Fruit fly (Drosophila melanogaster) whole organism, prepupa: ENCODE measurements around the gene CG31778.

Experiments
- CG10631 ChIP-seq: fragments of 200-800 bp; sonication (Bioruptor generic); optimal IDR thresholded peaks from 2 replicates; lab custom pipeline; 2016; ENCODE audit warnings: missing biosample characterization, missing genetic modification characterization
- CG11294 ChIP-seq: fragments of 200-800 bp; sonication (Bioruptor generic); IDR thresholded peaks from 2 replicates; pipeline ENCODE4 v1.3.6; 2022; ENCODE audit warnings: missing biosample characterization, missing genetic modification characterization
- CG15336 ChIP-seq: fragments of 200-800 bp; sonication (Bioruptor generic); IDR thresholded peaks from 2 replicates; pipeline ENCODE4 v1.3.6; 2022; ENCODE audit warnings: missing biosample characterization, missing genetic modification characterization
- CG32006 ChIP-seq: fragments of 200-800 bp; sonication (Bioruptor generic); optimal IDR thresholded peaks from 3 replicates; lab custom pipeline; 2017; ENCODE audit warnings: missing biosample characterization, mild to moderate bottlenecking, missing genetic modification characterization
- CG3919 ChIP-seq: fragments of 200-800 bp; sonication (Bioruptor generic); optimal IDR thresholded peaks from 3 replicates; lab custom pipeline; 2016; ENCODE audit warnings: missing biosample characterization, missing genetic modification characterization
- CG6792 ChIP-seq: fragments of 200-800 bp; sonication (Bioruptor generic); optimal IDR thresholded peaks from 3 replicates; lab custom pipeline; 2016; ENCODE audit warnings: missing biosample characterization, missing genetic modification characterization
- CG6854 ChIP-seq: fragments of 200-800 bp; sonication (Bioruptor generic); optimal IDR thresholded peaks from 2 replicates; lab custom pipeline; 2017; ENCODE audit warnings: missing biosample characterization, mild to moderate bottlenecking, missing genetic modification characterization
- CG7368 ChIP-seq: fragments of 200-800 bp; sonication (Bioruptor generic); optimal IDR thresholded peaks from 3 replicates; lab custom pipeline; 2016; ENCODE audit warnings: missing biosample characterization, missing genetic modification characterization
- CG8119 ChIP-seq: fragments of 200-800 bp; sonication (Bioruptor generic); IDR thresholded peaks from 3 replicates; pipeline ENCODE4 v1.3.6; 2022; ENCODE audit warnings: missing biosample characterization, missing genetic modification characterization
- CG8632 ChIP-seq: fragments of 200-800 bp; sonication (Bioruptor generic); optimal IDR thresholded peaks from 3 replicates; lab custom pipeline; 2016; ENCODE audit warnings: missing biosample characterization, missing genetic modification characterization
- CG9139 ChIP-seq: fragments of 200-800 bp; sonication (Bioruptor generic); optimal IDR thresholded peaks from 3 replicates; lab custom pipeline; 2017; ENCODE audit warnings: missing biosample characterization, mild to moderate bottlenecking, missing genetic modification characterization
- Eip75B ChIP-seq: fragments of 200-800 bp; sonication (Bioruptor generic); optimal IDR thresholded peaks from 3 replicates; lab custom pipeline; 2016; ENCODE audit warnings: missing biosample characterization, missing genetic modification characterization
- Eip78C ChIP-seq: fragments of 200-800 bp; sonication (Bioruptor generic); peaks from one replicate; lab custom pipeline; 2016; ENCODE audit warnings: missing biosample characterization, missing genetic modification characterization
- Eip93F ChIP-seq: fragments of 200-800 bp; sonication (Bioruptor generic); optimal IDR thresholded peaks from 2 replicates; lab custom pipeline; 2016; ENCODE audit warnings: missing biosample characterization, mild to moderate bottlenecking, missing genetic modification characterization
- Ets21C ChIP-seq: fragments of 200-800 bp; sonication (Bioruptor generic); optimal IDR thresholded peaks from 3 replicates; lab custom pipeline; 2016; ENCODE audit warnings: missing biosample characterization, missing genetic modification characterization
- Ets96B ChIP-seq: fragments of 200-800 bp; optimal IDR thresholded peaks from 2 replicates; lab custom pipeline; 2019; ENCODE audit warnings: missing biosample characterization, mild to moderate bottlenecking, missing genetic modification characterization, moderate library complexity
- Hr39 ChIP-seq: fragments of 200-800 bp; sonication (Bioruptor generic); optimal IDR thresholded peaks from 2 replicates; lab custom pipeline; 2016; ENCODE audit warnings: missing biosample characterization, missing genetic modification characterization
- Hr4 ChIP-seq: fragments of 200-800 bp; sonication (Bioruptor generic); optimal IDR thresholded peaks from 3 replicates; lab custom pipeline; 2016; ENCODE audit warnings: missing biosample characterization, missing genetic modification characterization
- Met ChIP-seq: fragments of 200-800 bp; sonication (Bioruptor generic); optimal IDR thresholded peaks from 3 replicates; lab custom pipeline; 2016; ENCODE audit warnings: missing biosample characterization, missing genetic modification characterization
- OdsH ChIP-seq: fragments of 200-800 bp; sonication (Bioruptor generic); optimal IDR thresholded peaks from 3 replicates; lab custom pipeline; 2016; ENCODE audit warnings: missing biosample characterization, missing genetic modification characterization
- Smox ChIP-seq: fragments of 200-800 bp; sonication (Bioruptor generic); optimal IDR thresholded peaks from 3 replicates; lab custom pipeline; 2016; ENCODE audit warnings: missing biosample characterization, missing genetic modification characterization
- Sox14 ChIP-seq: fragments of 200-800 bp; sonication (Bioruptor generic); optimal IDR thresholded peaks from 3 replicates; lab custom pipeline; 2016; ENCODE audit warnings: missing biosample characterization, missing genetic modification characterization
- achi ChIP-seq: fragments of 200-800 bp; sonication (Bioruptor generic); optimal IDR thresholded peaks from 3 replicates; lab custom pipeline; 2016; ENCODE audit warnings: missing biosample characterization, missing genetic modification characterization
- dac ChIP-seq: fragments of 200-800 bp; sonication (Bioruptor generic); optimal IDR thresholded peaks from 2 replicates; lab custom pipeline; 2017; ENCODE audit warnings: missing biosample characterization, mild to moderate bottlenecking, missing genetic modification characterization
- dsx ChIP-seq: fragments of 200-800 bp; optimal IDR thresholded peaks from 3 replicates; lab custom pipeline; 2019; ENCODE audit warnings: missing biosample characterization, mild to moderate bottlenecking, missing genetic modification characterization, moderate library complexity; ENCODE audit not compliant: poor library complexity, severe bottlenecking
- eg ChIP-seq: fragments of 200-800 bp; sonication (Bioruptor generic); IDR thresholded peaks from 3 replicates; pipeline ENCODE4 v1.3.6; 2022; ENCODE audit warnings: missing biosample characterization, missing genetic modification characterization
- esn ChIP-seq: fragments of 200-800 bp; sonication (Bioruptor generic); optimal IDR thresholded peaks from 2 replicates; lab custom pipeline; 2016; ENCODE audit warnings: missing biosample characterization, mild to moderate bottlenecking, missing genetic modification characterization, moderate library complexity
- fkh ChIP-seq: fragments of 200-800 bp; sonication (Bioruptor generic); optimal IDR thresholded peaks from 3 replicates; lab custom pipeline; 2017; ENCODE audit warnings: missing biosample characterization, mild to moderate bottlenecking, missing genetic modification characterization, moderate library complexity
- lz ChIP-seq: fragments of 200-800 bp; sonication (Bioruptor generic); optimal IDR thresholded peaks from 3 replicates; lab custom pipeline; 2016; ENCODE audit warnings: missing biosample characterization, missing genetic modification characterization
- pdm3 ChIP-seq: fragments of 200-800 bp; sonication (Bioruptor generic); optimal IDR thresholded peaks from 3 replicates; lab custom pipeline; 2016; ENCODE audit warnings: missing biosample characterization, missing genetic modification characterization
- salr ChIP-seq, 2 experiments: fragments of 200-800 bp; sonication (Bioruptor generic); optimal IDR thresholded peaks; 3 replicates each; lab custom pipeline; 2016 to 2018; ENCODE audit warnings: missing biosample characterization in 2 of 2, missing genetic modification characterization in 2 of 2, mild to moderate bottlenecking in 1 of 2
- spab ChIP-seq: fragments of 200-800 bp; sonication (Bioruptor generic); optimal IDR thresholded peaks from 2 replicates; lab custom pipeline; 2017; ENCODE audit warnings: missing biosample characterization, mild to moderate bottlenecking, missing genetic modification characterization, missing genetic modification reagents
- ss ChIP-seq, 2 experiments: fragments of 200-800 bp; sonication (Bioruptor generic); optimal IDR thresholded peaks; 2 replicates in 1 of 2; 3 replicates in 1 of 2; lab custom pipeline; 2017 to 2018; ENCODE audit warnings: mild to moderate bottlenecking in 2 of 2, missing biosample characterization in 2 of 2, missing genetic modification characterization in 2 of 2, moderate library complexity in 1 of 2
- svp ChIP-seq: fragments of 200-800 bp; sonication (Bioruptor generic); peaks from one replicate; lab custom pipeline; 2016; ENCODE audit warnings: missing biosample characterization, missing genetic modification characterization
- topi ChIP-seq: fragments of 200-800 bp; sonication (Bioruptor generic); optimal IDR thresholded peaks from 3 replicates; lab custom pipeline; 2016; ENCODE audit warnings: missing biosample characterization, missing genetic modification characterization
- vri ChIP-seq: fragments of 200-800 bp; sonication (Bioruptor generic); optimal IDR thresholded peaks from 3 replicates; lab custom pipeline; 2016; ENCODE audit warnings: missing biosample characterization, mild to moderate bottlenecking, missing genetic modification characterization

CG31778 gene

DNA sequence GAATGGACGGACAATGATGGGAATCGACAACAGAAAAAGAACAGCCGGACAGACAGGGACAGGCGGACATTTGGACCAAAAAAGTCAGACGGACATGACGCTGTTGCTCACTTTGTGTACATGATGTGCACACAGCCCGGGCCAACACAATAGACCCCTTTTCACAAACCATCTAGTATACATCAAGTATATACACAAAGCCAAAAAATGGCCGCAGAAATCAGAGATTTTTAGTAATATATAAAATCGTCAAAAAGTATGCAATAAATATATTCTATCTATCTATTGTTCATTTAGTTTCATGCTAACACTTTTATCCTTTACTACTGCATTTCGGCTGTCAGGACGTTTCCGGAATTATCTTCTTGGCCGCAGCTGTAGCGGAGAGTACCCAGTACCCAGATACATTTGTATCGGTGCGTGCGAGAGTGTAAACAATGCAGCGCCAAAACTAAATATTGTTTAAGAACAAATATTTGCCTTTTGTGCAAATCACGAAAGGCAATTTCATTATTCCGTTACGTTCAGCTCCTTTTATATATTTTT is 14.2 kb upstream of the CG31778 start (continued):
- TF ChIP-seq CG9139 (GFP tag; lab: Kevin White, UChicago) (peak; percentile 40), CG15336 (GFP tag; lab: Robert Waterston, UW) (no peak), dac (GFP tag; lab: Kevin White, UChicago) (no peak), Sox14 (GFP tag; lab: Kevin White, UChicago) (peak; percentile 26), svp (GFP tag; lab: Kevin White, UChicago) (peak; percentile 67), CG3919 (GFP tag; lab: Kevin White, UChicago) (no peak), ss (GFP tag; optimal IDR thresholded peaks at IDR 0.05; lab: Kevin White, UChicago) (no peak), CG6792 (GFP tag; lab: Kevin White, UChicago) (peak; percentile 22), salr (GFP tag; optimal IDR thresholded peaks at IDR 0.05; lab: Kevin White, UChicago) (peak in 1 of 2 experiments; percentile 40), CG7368 (peak; percentile 27), Eip93F (GFP tag; lab: Kevin White, UChicago) (no peak), CG8119 (no peak), CG8632 (GFP tag; lab: Kevin White, UChicago) (peak; percentile 42), CG11294 (GFP tag; lab: Robert Waterston, UW) (no peak)

dm6 chr2L:3717673-3718235 is 12.5 kb upstream of the CG31778 start, which contains the start of the genes lectin-24A and Shaw:
Gene lectin-24A (minus strand): TSS chr2L:3717773.
Gene Shaw (plus strand): TSS chr2L:3718185.
- TF ChIP-seq CG10631 (GFP tag; lab: Kevin White, UChicago), result no peak
- TF ChIP-seq CG32006 (GFP tag; lab: Kevin White, UChicago), result no peak
- TF ChIP-seq achi (GFP tag; lab: Kevin White, UChicago), result peak; percentile 11

DNA sequence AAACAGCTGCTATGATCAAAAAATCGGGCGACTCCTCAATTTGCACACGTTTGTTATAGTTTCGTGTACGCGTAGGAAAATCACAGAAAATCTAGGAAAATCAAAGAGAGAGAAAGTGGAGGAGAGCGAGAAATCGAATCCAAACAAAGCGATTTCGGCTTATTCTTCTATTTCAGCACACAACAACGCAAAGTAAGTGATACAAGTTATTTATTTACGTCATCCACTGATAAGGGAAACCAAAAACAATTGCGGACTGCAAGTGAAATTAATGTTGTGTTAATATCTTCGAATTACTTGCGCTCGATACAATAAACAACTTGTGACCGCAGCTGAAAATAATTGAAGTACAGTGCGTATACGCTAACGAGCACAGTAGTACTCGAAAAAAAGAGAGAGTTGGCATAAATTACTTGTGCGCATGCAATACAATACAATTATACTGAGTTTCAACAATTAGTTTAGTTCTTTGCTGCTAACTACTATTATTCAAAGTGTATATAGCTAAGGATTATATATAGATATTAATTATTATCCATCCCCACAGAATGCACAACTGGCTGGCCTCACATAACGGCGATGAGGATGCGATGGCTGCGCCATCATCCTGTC is 8.4 kb upstream of the CG31778 start:
- TF ChIP-seq svp (GFP tag; lab: Kevin White, UChicago) (peak; percentile 9), lz (GFP tag; lab: Kevin White, UChicago) (no peak), Eip78C (peak; percentile 62), fkh (peak; percentile 14), Hr4 (GFP tag; lab: Kevin White, UChicago) (peak; percentile 4), Met (GFP tag; lab: Kevin White, UChicago) (peak; percentile 5), vri (GFP tag; lab: Kevin White, UChicago) (peak; percentile 33), eg (GFP tag; lab: Robert Waterston, UW) (peak; percentile 44; the same call in 1 of the 3 replicates), CG6854 (GFP tag; lab: Kevin White, UChicago) (no peak), esn (no peak), ss (GFP tag; optimal IDR thresholded peaks at IDR 0.05; lab: Kevin White, UChicago) (no peak)
- TF ChIP-seq, all 60 proteins: peak for 7

DNA sequence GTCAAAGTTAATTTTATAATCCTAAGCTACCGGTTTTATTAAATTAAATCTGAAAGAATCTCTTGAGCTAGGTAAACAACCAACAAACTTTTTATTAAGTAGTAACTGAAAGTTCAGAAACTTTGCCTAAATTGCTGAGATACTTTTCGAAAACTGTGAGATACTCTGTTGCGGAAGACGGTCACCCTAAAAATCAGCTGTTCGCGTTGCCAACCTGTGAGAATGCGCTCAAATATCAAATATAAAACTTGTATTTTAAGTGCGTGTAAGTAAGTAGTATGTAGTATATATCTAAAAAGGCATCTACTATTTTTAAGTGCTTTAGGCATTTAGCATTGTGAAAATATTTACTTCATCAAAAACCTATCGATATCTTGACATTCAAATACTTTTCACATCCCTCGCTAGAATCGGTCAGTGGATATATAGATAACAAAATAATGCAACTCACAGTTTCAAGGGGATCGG is 7.7 kb upstream of the CG31778 start, which contains the start of the genes CG31955 and CG2818:
CG31955 (minus strand) TSS at position 157 of the 468 bp plus-strand sequence.
CG2818 (plus strand) TSS at position 412 of the 468 bp plus-strand sequence.
- TF ChIP-seq Hr4 (GFP tag; lab: Kevin White, UChicago), result peak; percentile 64
- peak; percentile 22 for TF ChIP-seq Eip78C
- peak; percentile 7 for TF ChIP-seq esn
- peak; percentile 0 for TF ChIP-seq Eip75B (GFP tag; lab: Kevin White, UChicago)
- peak; percentile 43 for TF ChIP-seq Met (GFP tag; lab: Kevin White, UChicago)
- TF ChIP-seq OdsH (GFP tag; lab: Kevin White, UChicago), result peak; percentile 11
- TF ChIP-seq Smox (GFP tag; lab: Kevin White, UChicago), result peak; percentile 32
- TF ChIP-seq achi (GFP tag; lab: Kevin White, UChicago), result peak; percentile 41
- peak; percentile 18 for TF ChIP-seq topi
- peak; percentile 25 for TF ChIP-seq Sox14 (GFP tag; lab: Kevin White, UChicago)
- peak; percentile 11 for TF ChIP-seq lz (GFP tag; lab: Kevin White, UChicago)
- TF ChIP-seq Ets96B (tag; lab: Kevin White, UChicago), result no peak
- TF ChIP-seq CG11294 (GFP tag; lab: Robert Waterston, UW), result no peak
- peak; percentile 46 for TF ChIP-seq dsx
- TF ChIP-seq svp (GFP tag; lab: Kevin White, UChicago), result peak; percentile 74
- peak; percentile 21 for TF ChIP-seq CG3919 (GFP tag; lab: Kevin White, UChicago)
- TF ChIP-seq Ets21C (GFP tag; lab: Kevin White, UChicago), result no peak
- peak; percentile 41 for TF ChIP-seq Hr39 (GFP tag; lab: Kevin White, UChicago)
- TF ChIP-seq spab (GFP tag; lab: Kevin White, UChicago), result no peak
- peak; percentile 40 for TF ChIP-seq pdm3
- TF ChIP-seq, all 60 proteins: peak for 16
